Fruit fly (Drosophila melanogaster): ENCODE data around the gene CG46525.

dm6 chr3L:17478826-17479225 is 3.8 kb downstream of the CG46525 start, which contains the start of the genes CG13733 and qjt:
- TF ChIP-seq insv (GFP tag; optimal IDR thresholded peaks at IDR 0.05): no peak
- TF ChIP-seq CG34224 (GFP tag; IDR thresholded peaks at IDR 0.05; ENCODE audit: partially characterized antibody): no peak
- no peak for TF ChIP-seq mld (GFP tag; IDR thresholded peaks at IDR 0.05; ENCODE audit: partially characterized antibody)
- no peak for TF ChIP-seq CG10462 (GFP tag; optimal IDR thresholded peaks at IDR 0.05)
